Fruit fly (Drosophila melanogaster): Measurements from ENCODE around the gene CG43376.

- no peak for TF ChIP-seq h (optimal IDR thresholded peaks at IDR 0.05)
- TF ChIP-seq ttk (optimal IDR thresholded peaks at IDR 0.05), result no peak
- TF ChIP-seq psq (optimal IDR thresholded peaks at IDR 0.05), result no peak
- no peak for TF ChIP-seq Myc (optimal IDR thresholded peaks at IDR 0.05)
- no peak for TF ChIP-seq insv (optimal IDR thresholded peaks at IDR 0.05)
These were observed 37.5 kb downstream of the CG43376 start, which contains the start of the genes Adat1 and CG16865 for dm6 chr2L:13811323-13811722.

Measured in Kc167 (cell line).